Worm (Caenorhabditis elegans): Measurements from ENCODE around the gene dop-1.

DNA sequence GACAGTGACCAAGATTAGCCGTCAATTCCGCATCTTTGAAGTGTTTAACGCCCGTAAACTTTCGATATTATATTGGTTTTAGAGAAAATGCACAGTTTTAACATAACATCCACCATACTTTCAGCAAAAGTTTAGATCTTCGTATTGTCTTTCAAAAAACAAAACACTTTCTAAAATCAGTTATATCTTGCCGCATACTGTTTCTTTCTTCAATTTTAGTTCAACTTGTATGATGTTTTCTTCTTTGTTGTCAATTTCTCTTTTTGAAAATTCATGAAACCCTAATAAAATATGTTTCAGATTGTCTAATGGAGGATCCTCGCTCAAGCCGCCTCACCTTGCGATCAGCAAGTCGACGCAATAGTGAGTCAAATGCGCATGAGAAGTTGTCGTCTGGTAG lies 35.2 kb upstream of the dop-1 start, which contains the start of gene F02E8.4:
- TF ChIP-seq madf-5 (GFP tag; IDR thresholded peaks at IDR 0.05): no peak
- TF ChIP-seq ces-1 (GFP tag; optimal IDR thresholded peaks at IDR 0.05): no peak
- no peak for TF ChIP-seq lin-1 (GFP tag; IDR thresholded peaks at IDR 0.05)
- no peak for TF ChIP-seq lir-3 (tag; optimal IDR thresholded peaks at IDR 0.05)
- TF ChIP-seq nhr-237 (tag; optimal IDR thresholded peaks at IDR 0.05): no peak
- no peak for TF ChIP-seq nhr-28 (tag; optimal IDR thresholded peaks at IDR 0.05)

Data from whole organism, L4 larva.